Worm (Caenorhabditis elegans): ENCODE data around the gene W06A7.4.

ce11 chrV:14875371-14875770, 51.1 kb downstream of the W06A7.4 start, which contains the start of gene ZC412.5:
- TF ChIP-seq pqm-1 (tag; optimal IDR thresholded peaks at IDR 0.05), result no peak
- no peak for TF ChIP-seq hlh-15 (tag; optimal IDR thresholded peaks at IDR 0.05)
- TF ChIP-seq madf-2 (tag; optimal IDR thresholded peaks at IDR 0.05), result no peak
- TF ChIP-seq lin-11 (tag; optimal IDR thresholded peaks at IDR 0.05), result no peak
- TF ChIP-seq elt-2 (tag; optimal IDR thresholded peaks at IDR 0.05), result no peak
- TF ChIP-seq K02D7.2 (tag; optimal IDR thresholded peaks at IDR 0.05), result no peak
- no peak for TF ChIP-seq nfya-1 (tag; optimal IDR thresholded peaks at IDR 0.05)
- no peak for TF ChIP-seq ceh-45 (GFP tag; IDR thresholded peaks at IDR 0.05)
- TF ChIP-seq ceh-24 (tag; optimal IDR thresholded peaks at IDR 0.05), result no peak
- no peak for TF ChIP-seq unc-86 (tag; optimal IDR thresholded peaks at IDR 0.05)
